Worm (Caenorhabditis elegans) whole organism, mixed stage, embryonic: ENCODE measurements around the gene tsp-11.
"Not testable (repeated sequence)": the region's sequence is repeated elsewhere in the genome, so short reads cannot be mapped to it uniquely, and the experiment has no call there.

Experiments used
- M03D4.4 ChIP-seq: sonication (generic microtip); optimal IDR thresholded peaks from 2 replicates; lab custom pipeline; 2017; ENCODE audit warnings: mild to moderate bottlenecking, missing genetic modification characterization, missing compliant biosample characterization
- bed-3 ChIP-seq: fragments of 200-800 bp; sonication (Bioruptor generic); optimal IDR thresholded peaks from 3 replicates; lab custom pipeline; 2018; ENCODE audit warnings: mild to moderate bottlenecking, missing genetic modification characterization, moderate library complexity, missing compliant biosample characterization
- blmp-1 ChIP-seq: fragments of 150-350 bp; optimal IDR thresholded peaks from 2 replicates; lab custom pipeline; 2014; ENCODE audit warnings: missing biosample characterization, missing genetic modification characterization
- ceh-39 ChIP-seq: fragments of 150-350 bp; optimal IDR thresholded peaks from 2 replicates; lab custom pipeline; 2014; ENCODE audit warnings: missing biosample characterization, missing genetic modification characterization
- ceh-43 ChIP-seq: fragments of 200-800 bp; sonication (Bioruptor generic); optimal IDR thresholded peaks from 2 replicates; lab custom pipeline; 2018; ENCODE audit warnings: mild to moderate bottlenecking, missing genetic modification characterization, moderate library complexity, missing compliant biosample characterization
- ceh-83 ChIP-seq: fragments of 200-800 bp; sonication (Bioruptor generic); optimal IDR thresholded peaks from 2 replicates; lab custom pipeline; 2018; ENCODE audit warnings: mild to moderate bottlenecking, missing genetic modification characterization, missing compliant biosample characterization
- ces-1 ChIP-seq: fragments of 150-350 bp; optimal IDR thresholded peaks from 2 replicates; lab custom pipeline; 2014; ENCODE audit warnings: missing biosample characterization, missing genetic modification reagents, missing genetic modification characterization
- cnd-1 ChIP-seq: fragments of 200-800 bp; sonication (Bioruptor generic); optimal IDR thresholded peaks from 2 replicates; lab custom pipeline; 2018; ENCODE audit warnings: mild to moderate bottlenecking, missing genetic modification characterization, missing compliant biosample characterization
- drap-1 ChIP-seq: fragments of 200-800 bp; sonication (Bioruptor generic); optimal IDR thresholded peaks from 3 replicates; lab custom pipeline; 2018; ENCODE audit warnings: mild to moderate bottlenecking, missing genetic modification characterization, missing compliant biosample characterization
- elt-1 ChIP-seq: sonication (generic microtip); optimal IDR thresholded peaks from 2 replicates; lab custom pipeline; 2017; ENCODE audit warnings: missing genetic modification characterization, mild to moderate bottlenecking, missing compliant biosample characterization, antibody characterized with exemption, moderate library complexity, borderline replicate concordance; ENCODE audit not compliant: insufficient read depth
- elt-3 ChIP-seq: fragments of 150-350 bp; optimal IDR thresholded peaks from 2 replicates; lab custom pipeline; 2014; ENCODE audit warnings: missing biosample characterization, missing genetic modification characterization
- flh-1 ChIP-seq: fragments of 200-800 bp; sonication (Bioruptor generic); optimal IDR thresholded peaks from 2 replicates; lab custom pipeline; 2018; ENCODE audit warnings: mild to moderate bottlenecking, missing genetic modification characterization, moderate library complexity, missing compliant biosample characterization
- ham-2 ChIP-seq: fragments of 200-800 bp; sonication (Bioruptor generic); optimal IDR thresholded peaks from 2 replicates; lab custom pipeline; 2018; ENCODE audit warnings: mild to moderate bottlenecking, missing genetic modification characterization, missing compliant biosample characterization
- hlh-1 ChIP-seq: fragments of 150-350 bp; optimal IDR thresholded peaks from 2 replicates; lab custom pipeline; 2014; ENCODE audit warnings: missing biosample characterization, missing genetic modification reagents, missing genetic modification characterization
- lin-13 ChIP-seq: fragments of 150-350 bp; optimal IDR thresholded peaks from 2 replicates; lab custom pipeline; 2014; ENCODE audit warnings: missing biosample characterization, missing genetic modification characterization
- lin-32 ChIP-seq: fragments of 200-800 bp; sonication (Bioruptor generic); optimal IDR thresholded peaks from 2 replicates; lab custom pipeline; 2018; ENCODE audit warnings: mild to moderate bottlenecking, missing genetic modification characterization, missing compliant biosample characterization
- lsy-2 ChIP-seq: fragments of 150-350 bp; optimal IDR thresholded peaks from 2 replicates; lab custom pipeline; 2014; ENCODE audit warnings: missing biosample characterization, missing genetic modification characterization
- mab-5 ChIP-seq: fragments of 150-350 bp; optimal IDR thresholded peaks from 2 replicates; lab custom pipeline; 2014; ENCODE audit warnings: missing biosample characterization, missing genetic modification characterization
- mep-1 ChIP-seq: fragments of 150-350 bp; optimal IDR thresholded peaks from 2 replicates; lab custom pipeline; 2017; ENCODE audit warnings: missing biosample characterization, missing genetic modification reagents, missing genetic modification characterization, inconsistent platforms
- mls-2 ChIP-seq: sonication (generic microtip); optimal IDR thresholded peaks from 2 replicates; lab custom pipeline; 2016; ENCODE audit warnings: mild to moderate bottlenecking, missing genetic modification characterization, moderate library complexity, missing compliant biosample characterization
- nhr-12 ChIP-seq: fragments of 150-350 bp; optimal IDR thresholded peaks from 2 replicates; lab custom pipeline; 2014; ENCODE audit warnings: missing biosample characterization, missing genetic modification characterization
- nhr-2 ChIP-seq: fragments of 150-350 bp; optimal IDR thresholded peaks from 2 replicates; lab custom pipeline; 2014; ENCODE audit warnings: missing biosample characterization, missing genetic modification characterization
- nhr-237 ChIP-seq: fragments of 150-350 bp; optimal IDR thresholded peaks from 2 replicates; lab custom pipeline; 2014; ENCODE audit warnings: missing biosample characterization, missing genetic modification characterization
- nhr-76 ChIP-seq: sonication (generic microtip); optimal IDR thresholded peaks from 2 replicates; lab custom pipeline; 2017; ENCODE audit warnings: missing biosample characterization, missing genetic modification characterization
- pha-4 ChIP-seq: fragments of 150-350 bp; optimal IDR thresholded peaks from 2 replicates; lab custom pipeline; 2018; ENCODE audit warnings: missing biosample characterization, missing genetic modification reagents, missing genetic modification characterization
- sem-2 ChIP-seq: fragments of 200-800 bp; sonication (Bioruptor generic); optimal IDR thresholded peaks from 2 replicates; lab custom pipeline; 2018; ENCODE audit warnings: mild to moderate bottlenecking, missing genetic modification characterization, missing compliant biosample characterization
- snpc-4 ChIP-seq: fragments of 150-350 bp; optimal IDR thresholded peaks from 2 replicates; lab custom pipeline; 2014; ENCODE audit warnings: missing biosample characterization, missing genetic modification characterization
- sptf-1 ChIP-seq: sonication (generic microtip); optimal IDR thresholded peaks from 2 replicates; lab custom pipeline; 2017; ENCODE audit warnings: mild to moderate bottlenecking, missing genetic modification characterization, moderate library complexity, missing compliant biosample characterization
- tbx-8 ChIP-seq: fragments of 200-800 bp; sonication (Bioruptor generic); optimal IDR thresholded peaks from 2 replicates; lab custom pipeline; 2018; ENCODE audit warnings: mild to moderate bottlenecking, missing genetic modification characterization, moderate library complexity, missing compliant biosample characterization
- unc-120 ChIP-seq: sonication (generic microtip); optimal IDR thresholded peaks from 2 replicates; lab custom pipeline; 2017; ENCODE audit warnings: missing genetic modification characterization, missing compliant biosample characterization; ENCODE audit not compliant: poor library complexity, severe bottlenecking
- unc-39 ChIP-seq: fragments of 150-350 bp; optimal IDR thresholded peaks from 2 replicates; lab custom pipeline; 2014; ENCODE audit warnings: missing biosample characterization, missing genetic modification characterization
- unc-62 ChIP-seq: fragments of 150-350 bp; optimal IDR thresholded peaks from 2 replicates; lab custom pipeline; 2014; ENCODE audit warnings: missing biosample characterization, missing genetic modification reagents, missing genetic modification characterization
- zip-8 ChIP-seq: fragments of 150-350 bp; optimal IDR thresholded peaks from 2 replicates; lab custom pipeline; 2014; ENCODE audit warnings: missing biosample characterization, missing genetic modification characterization
- ztf-11 ChIP-seq: fragments of 150-350 bp; optimal IDR thresholded peaks from 2 replicates; lab custom pipeline; 2014; ENCODE audit warnings: missing biosample characterization, missing genetic modification characterization

tsp-11 gene

ce11 chrX:9195375-9196098, 32.6 kb downstream of the tsp-11 start:
- TF ChIP-seq nhr-12 (tag; lab: Kevin White, UChicago): no peak
- no peak for TF ChIP-seq sptf-1 (tag; lab: Kevin White, UChicago)
- no peak for TF ChIP-seq ceh-43 (GFP tag; lab: Kevin White, UChicago)
- no peak for TF ChIP-seq mab-5
- TF ChIP-seq nhr-237 (tag; lab: Kevin White, UChicago): no peak
- no peak for TF ChIP-seq zip-8 (tag; lab: Kevin White, UChicago)
- TF ChIP-seq snpc-4 (tag; lab: Kevin White, UChicago): no peak
- no peak for TF ChIP-seq elt-1 (tag; lab: Kevin White, UChicago)
- no peak for TF ChIP-seq unc-62 (GFP tag; lab: Kevin White, UChicago)
- no peak for TF ChIP-seq elt-3 (tag; lab: Kevin White, UChicago)
- TF ChIP-seq tbx-8: no peak

- TF ChIP-seq tbx-8; nhr-76 (tag; lab: Kevin White, UChicago); drap-1 (GFP tag; lab: Kevin White, UChicago): not testable (repeated sequence)
Measured at ce11 chrX:9203468-9203867, 40.5 kb downstream of the tsp-11 start, which contains the start of gene crb-3. Gene crb-3 (plus strand): TSS chrX:9203768.

- TF ChIP-seq mls-2 (no peak), ztf-11 (no peak), ceh-39 (no peak), unc-62 (GFP tag; lab: Kevin White, UChicago) (no peak), sem-2 (GFP tag; lab: Kevin White, UChicago) (no peak), unc-39 (tag; lab: Kevin White, UChicago) (no peak), mep-1 (tag; lab: Kevin White, UChicago) (no peak), sptf-1 (tag; lab: Kevin White, UChicago) (no peak), pha-4 (no peak), flh-1 (GFP tag; lab: Kevin White, UChicago) (no peak), tbx-8 (no peak), nhr-2 (tag; lab: Kevin White, UChicago) (no peak), nhr-12 (tag; lab: Kevin White, UChicago) (no peak), lin-13 (tag; lab: Kevin White, UChicago) (no peak), unc-120 (tag; lab: Kevin White, UChicago) (no peak), drap-1 (GFP tag; lab: Kevin White, UChicago) (no peak), lsy-2 (tag; lab: Kevin White, UChicago) (no peak), bed-3 (GFP tag; lab: Kevin White, UChicago) (no peak), cnd-1 (no peak), ceh-83 (GFP tag; lab: Kevin White, UChicago) (no peak)
Measured at ce11 chrX:9204986-9205385, 42.0 kb downstream of the tsp-11 start.

DNA sequence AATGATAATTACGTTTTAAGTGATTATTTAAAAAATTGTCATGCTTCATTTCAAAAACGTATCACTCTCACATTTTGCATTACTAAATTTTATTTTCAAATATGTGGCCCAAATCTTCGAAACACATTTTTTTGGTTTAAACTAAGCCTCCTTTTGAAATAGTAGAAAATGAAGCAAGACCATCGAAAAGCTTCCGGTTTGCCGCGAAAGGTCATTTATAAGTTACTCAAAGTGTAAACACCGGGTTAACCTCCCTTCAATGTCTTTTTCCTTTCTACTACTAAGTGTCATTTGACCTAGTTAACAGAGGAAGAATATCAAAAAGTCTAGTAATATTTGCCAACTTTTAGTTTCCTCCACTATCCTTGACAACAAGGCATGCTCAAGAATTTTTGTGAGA, 43.8 kb downstream of the tsp-11 start:
- no peak for TF ChIP-seq M03D4.4 (tag; lab: Kevin White, UChicago)
- no peak for TF ChIP-seq unc-120 (tag; lab: Kevin White, UChicago)
- TF ChIP-seq ces-1: no peak
- no peak for TF ChIP-seq mab-5
- no peak for TF ChIP-seq mep-1 (tag; lab: Kevin White, UChicago)
- TF ChIP-seq blmp-1 (tag; lab: Kevin White, UChicago): no peak
- TF ChIP-seq sptf-1 (tag; lab: Kevin White, UChicago): no peak
- no peak for TF ChIP-seq ham-2 (GFP tag; lab: Kevin White, UChicago)
- no peak for TF ChIP-seq lin-32 (GFP tag; lab: Kevin White, UChicago)
- TF ChIP-seq ceh-43 (GFP tag; lab: Kevin White, UChicago): no peak
- TF ChIP-seq hlh-1 (tag; lab: Kevin White, UChicago): no peak
- TF ChIP-seq lin-13 (tag; lab: Kevin White, UChicago): no peak
- no peak for TF ChIP-seq ztf-11
- no peak for TF ChIP-seq elt-3 (tag; lab: Kevin White, UChicago)
